Worm (Caenorhabditis elegans) whole organism, mixed stage, embryonic: ENCODE results near the gene bmy-1.
"Not testable (repeated sequence)": the region's sequence is repeated elsewhere in the genome, so short reads cannot be mapped to it uniquely, and the experiment has no call there.

ENCODE experiments used
- bed-3 ChIP-seq: fragments of 200-800 bp; sonication (Bioruptor generic); optimal IDR thresholded peaks from 3 replicates; lab custom pipeline; 2018; ENCODE audit warnings: mild to moderate bottlenecking, missing genetic modification characterization, moderate library complexity, missing compliant biosample characterization
- blmp-1 ChIP-seq: fragments of 150-350 bp; optimal IDR thresholded peaks from 2 replicates; lab custom pipeline; 2014; ENCODE audit warnings: missing biosample characterization, missing genetic modification characterization
- ceh-39 ChIP-seq: fragments of 150-350 bp; optimal IDR thresholded peaks from 2 replicates; lab custom pipeline; 2014; ENCODE audit warnings: missing biosample characterization, missing genetic modification characterization
- ceh-43 ChIP-seq: fragments of 200-800 bp; sonication (Bioruptor generic); optimal IDR thresholded peaks from 2 replicates; lab custom pipeline; 2018; ENCODE audit warnings: mild to moderate bottlenecking, missing genetic modification characterization, moderate library complexity, missing compliant biosample characterization
- ceh-83 ChIP-seq: fragments of 200-800 bp; sonication (Bioruptor generic); optimal IDR thresholded peaks from 2 replicates; lab custom pipeline; 2018; ENCODE audit warnings: mild to moderate bottlenecking, missing genetic modification characterization, missing compliant biosample characterization
- ces-1 ChIP-seq: fragments of 150-350 bp; optimal IDR thresholded peaks from 2 replicates; lab custom pipeline; 2014; ENCODE audit warnings: missing biosample characterization, missing genetic modification reagents, missing genetic modification characterization
- cnd-1 ChIP-seq: fragments of 200-800 bp; sonication (Bioruptor generic); optimal IDR thresholded peaks from 2 replicates; lab custom pipeline; 2018; ENCODE audit warnings: mild to moderate bottlenecking, missing genetic modification characterization, missing compliant biosample characterization
- elt-1 ChIP-seq: sonication (generic microtip); optimal IDR thresholded peaks from 2 replicates; lab custom pipeline; 2017; ENCODE audit warnings: missing genetic modification characterization, mild to moderate bottlenecking, missing compliant biosample characterization, antibody characterized with exemption, moderate library complexity, borderline replicate concordance; ENCODE audit not compliant: insufficient read depth
- elt-3 ChIP-seq: fragments of 150-350 bp; optimal IDR thresholded peaks from 2 replicates; lab custom pipeline; 2014; ENCODE audit warnings: missing biosample characterization, missing genetic modification characterization
- flh-1 ChIP-seq: fragments of 200-800 bp; sonication (Bioruptor generic); optimal IDR thresholded peaks from 2 replicates; lab custom pipeline; 2018; ENCODE audit warnings: mild to moderate bottlenecking, missing genetic modification characterization, moderate library complexity, missing compliant biosample characterization
- ham-2 ChIP-seq: fragments of 200-800 bp; sonication (Bioruptor generic); optimal IDR thresholded peaks from 2 replicates; lab custom pipeline; 2018; ENCODE audit warnings: mild to moderate bottlenecking, missing genetic modification characterization, missing compliant biosample characterization
- hlh-1 ChIP-seq: fragments of 150-350 bp; optimal IDR thresholded peaks from 2 replicates; lab custom pipeline; 2014; ENCODE audit warnings: missing biosample characterization, missing genetic modification reagents, missing genetic modification characterization
- lin-13 ChIP-seq: fragments of 150-350 bp; optimal IDR thresholded peaks from 2 replicates; lab custom pipeline; 2014; ENCODE audit warnings: missing biosample characterization, missing genetic modification characterization
- lin-32 ChIP-seq: fragments of 200-800 bp; sonication (Bioruptor generic); optimal IDR thresholded peaks from 2 replicates; lab custom pipeline; 2018; ENCODE audit warnings: mild to moderate bottlenecking, missing genetic modification characterization, missing compliant biosample characterization
- lsy-2 ChIP-seq: fragments of 150-350 bp; optimal IDR thresholded peaks from 2 replicates; lab custom pipeline; 2014; ENCODE audit warnings: missing biosample characterization, missing genetic modification characterization
- mab-5 ChIP-seq: fragments of 150-350 bp; optimal IDR thresholded peaks from 2 replicates; lab custom pipeline; 2014; ENCODE audit warnings: missing biosample characterization, missing genetic modification characterization
- mep-1 ChIP-seq: fragments of 150-350 bp; optimal IDR thresholded peaks from 2 replicates; lab custom pipeline; 2017; ENCODE audit warnings: missing biosample characterization, missing genetic modification reagents, missing genetic modification characterization, inconsistent platforms
- mls-2 ChIP-seq: sonication (generic microtip); optimal IDR thresholded peaks from 2 replicates; lab custom pipeline; 2016; ENCODE audit warnings: mild to moderate bottlenecking, missing genetic modification characterization, moderate library complexity, missing compliant biosample characterization
- nhr-12 ChIP-seq: fragments of 150-350 bp; optimal IDR thresholded peaks from 2 replicates; lab custom pipeline; 2014; ENCODE audit warnings: missing biosample characterization, missing genetic modification characterization
- nhr-2 ChIP-seq: fragments of 150-350 bp; optimal IDR thresholded peaks from 2 replicates; lab custom pipeline; 2014; ENCODE audit warnings: missing biosample characterization, missing genetic modification characterization
- nhr-237 ChIP-seq: fragments of 150-350 bp; optimal IDR thresholded peaks from 2 replicates; lab custom pipeline; 2014; ENCODE audit warnings: missing biosample characterization, missing genetic modification characterization
- nhr-76 ChIP-seq: sonication (generic microtip); optimal IDR thresholded peaks from 2 replicates; lab custom pipeline; 2017; ENCODE audit warnings: missing biosample characterization, missing genetic modification characterization
- pha-4 ChIP-seq: fragments of 150-350 bp; optimal IDR thresholded peaks from 2 replicates; lab custom pipeline; 2018; ENCODE audit warnings: missing biosample characterization, missing genetic modification reagents, missing genetic modification characterization
- sem-2 ChIP-seq: fragments of 200-800 bp; sonication (Bioruptor generic); optimal IDR thresholded peaks from 2 replicates; lab custom pipeline; 2018; ENCODE audit warnings: mild to moderate bottlenecking, missing genetic modification characterization, missing compliant biosample characterization
- snpc-4 ChIP-seq: fragments of 150-350 bp; optimal IDR thresholded peaks from 2 replicates; lab custom pipeline; 2014; ENCODE audit warnings: missing biosample characterization, missing genetic modification characterization
- sptf-1 ChIP-seq: sonication (generic microtip); optimal IDR thresholded peaks from 2 replicates; lab custom pipeline; 2017; ENCODE audit warnings: mild to moderate bottlenecking, missing genetic modification characterization, moderate library complexity, missing compliant biosample characterization
- tbx-8 ChIP-seq: fragments of 200-800 bp; sonication (Bioruptor generic); optimal IDR thresholded peaks from 2 replicates; lab custom pipeline; 2018; ENCODE audit warnings: mild to moderate bottlenecking, missing genetic modification characterization, moderate library complexity, missing compliant biosample characterization
- unc-120 ChIP-seq: sonication (generic microtip); optimal IDR thresholded peaks from 2 replicates; lab custom pipeline; 2017; ENCODE audit warnings: missing genetic modification characterization, missing compliant biosample characterization; ENCODE audit not compliant: poor library complexity, severe bottlenecking
- unc-39 ChIP-seq: fragments of 150-350 bp; optimal IDR thresholded peaks from 2 replicates; lab custom pipeline; 2014; ENCODE audit warnings: missing biosample characterization, missing genetic modification characterization
- unc-62 ChIP-seq: fragments of 150-350 bp; optimal IDR thresholded peaks from 2 replicates; lab custom pipeline; 2014; ENCODE audit warnings: missing biosample characterization, missing genetic modification reagents, missing genetic modification characterization
- zip-8 ChIP-seq: fragments of 150-350 bp; optimal IDR thresholded peaks from 2 replicates; lab custom pipeline; 2014; ENCODE audit warnings: missing biosample characterization, missing genetic modification characterization

bmy-1 gene

DNA sequence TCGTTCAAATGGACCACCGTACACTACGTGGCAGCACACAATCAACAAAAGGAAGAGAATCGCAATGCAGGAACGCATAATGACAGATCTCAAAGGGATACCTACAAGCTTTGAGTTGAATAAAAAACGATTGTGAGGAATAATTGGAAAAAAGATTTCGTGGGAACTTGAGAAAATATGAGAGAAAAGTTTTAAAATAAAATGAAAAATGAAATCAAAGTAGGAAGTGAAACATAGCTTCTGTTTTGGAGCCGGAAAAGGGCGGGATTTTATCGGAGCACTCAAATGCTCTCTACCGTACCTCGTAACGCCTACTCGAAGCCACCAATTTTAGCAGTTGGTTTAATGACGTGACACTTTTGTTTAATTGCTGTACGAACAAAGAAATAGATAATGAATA lies 13.7 kb upstream of the bmy-1 start, which contains the start of gene F09E5.14:
TSS of gene F09E5.14 (minus strand) at position 101 of the 400 bp plus-strand sequence.
- TF ChIP-seq lin-13, result no peak
- TF ChIP-seq pha-4 (tag; lab: Kevin White, UChicago), result no peak
- no peak for TF ChIP-seq snpc-4
- no peak for TF ChIP-seq nhr-2 (tag; lab: Kevin White, UChicago)
- no peak for TF ChIP-seq tbx-8 (GFP tag; lab: Kevin White, UChicago)
- no peak for TF ChIP-seq ces-1

DNA sequence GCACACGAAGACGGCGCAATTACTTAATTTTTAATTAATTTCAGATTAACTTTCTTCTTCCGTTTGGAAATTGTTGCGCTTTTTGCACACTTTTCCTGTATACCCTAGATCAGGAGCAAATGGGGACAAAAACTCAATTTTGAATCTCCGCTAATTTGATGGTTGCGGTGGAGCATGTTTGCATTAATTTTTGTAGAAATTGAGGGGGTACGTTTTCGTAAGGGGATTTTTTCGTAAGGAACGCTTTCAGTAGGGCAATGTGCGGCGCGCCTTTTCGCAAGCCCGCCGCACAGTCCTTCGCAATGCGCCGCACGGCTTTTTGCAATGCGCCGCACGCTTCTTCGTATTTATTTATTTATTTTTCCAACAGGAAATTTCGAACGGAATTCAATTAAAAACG lies 12.1 kb upstream of the bmy-1 start:
- TF ChIP-seq pha-4 (tag; lab: Kevin White, UChicago), result peak; percentile 50
- TF ChIP-seq ces-1, result peak; percentile 73
- TF ChIP-seq lin-13, result peak; percentile 44
- peak; percentile 33 for TF ChIP-seq hlh-1 (tag; lab: Kevin White, UChicago)
- peak; percentile 29 for TF ChIP-seq lsy-2 (tag; lab: Kevin White, UChicago)
- TF ChIP-seq nhr-237 (tag; lab: Kevin White, UChicago), result peak; percentile 17
- peak; percentile 53 for TF ChIP-seq mep-1 (tag; lab: Kevin White, UChicago)
- peak; percentile 21 for TF ChIP-seq unc-120 (tag; lab: Kevin White, UChicago)
- TF ChIP-seq, all 35 proteins: peak for 8; not testable (repeated sequence) for 27

DNA sequence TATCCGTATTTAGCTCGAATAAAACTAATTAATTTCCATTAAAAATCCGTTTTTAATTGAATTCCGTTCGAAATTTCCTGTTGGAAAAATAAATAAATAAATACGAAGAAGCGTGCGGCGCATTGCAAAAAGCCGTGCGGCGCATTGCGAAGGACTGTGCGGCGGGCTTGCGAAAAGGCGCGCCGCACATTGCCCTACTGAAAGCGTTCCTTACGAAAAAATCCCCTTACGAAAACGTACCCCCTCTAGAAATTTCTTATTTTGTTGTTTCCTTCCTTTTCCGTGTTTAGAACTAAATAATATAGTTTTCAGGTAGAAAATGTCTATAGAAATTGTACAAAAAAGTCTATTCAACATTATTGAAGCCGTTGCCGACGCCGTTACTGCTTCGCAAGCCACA lies 8.1 kb upstream of the bmy-1 start, which contains the start of gene F09E5.8:
TSS of gene F09E5.8 (plus strand) at position 313 of the 400 bp plus-strand sequence.
- TF ChIP-seq zip-8; mls-2 (tag; lab: Kevin White, UChicago); flh-1 (GFP tag; lab: Kevin White, UChicago): not testable (repeated sequence)

DNA sequence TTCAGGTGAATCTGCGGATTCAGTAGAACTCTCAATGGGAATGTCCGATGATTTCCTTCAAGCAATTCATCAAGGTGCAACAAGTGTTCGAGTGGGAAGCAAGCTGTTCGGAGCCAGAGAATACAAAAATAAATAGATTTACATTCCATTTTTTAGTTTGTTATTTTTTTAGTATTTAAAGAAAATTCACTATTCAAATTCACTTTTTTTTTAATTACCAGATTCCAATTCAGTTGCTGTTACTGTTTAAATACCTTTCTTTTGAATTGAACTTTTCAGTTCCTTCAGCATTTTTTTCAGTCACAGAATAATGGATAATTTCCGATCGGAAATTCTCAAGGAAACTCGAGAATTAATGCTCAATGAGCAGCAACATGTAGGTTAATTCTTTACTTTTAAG lies 6.7 kb upstream of the bmy-1 start, which contains the start of gene F09E5.7:
TSS of gene F09E5.7 (plus strand) at position 301 of the 400 bp plus-strand sequence.
- TF ChIP-seq snpc-4, result no peak
- no peak for TF ChIP-seq tbx-8 (GFP tag; lab: Kevin White, UChicago)
- TF ChIP-seq sptf-1 (tag; lab: Kevin White, UChicago), result no peak
- no peak for TF ChIP-seq ceh-83 (GFP tag; lab: Kevin White, UChicago)
- TF ChIP-seq unc-39 (tag; lab: Kevin White, UChicago), result no peak
- TF ChIP-seq nhr-237 (tag; lab: Kevin White, UChicago), result no peak
- TF ChIP-seq mab-5 (tag; lab: Kevin White, UChicago), result no peak

DNA sequence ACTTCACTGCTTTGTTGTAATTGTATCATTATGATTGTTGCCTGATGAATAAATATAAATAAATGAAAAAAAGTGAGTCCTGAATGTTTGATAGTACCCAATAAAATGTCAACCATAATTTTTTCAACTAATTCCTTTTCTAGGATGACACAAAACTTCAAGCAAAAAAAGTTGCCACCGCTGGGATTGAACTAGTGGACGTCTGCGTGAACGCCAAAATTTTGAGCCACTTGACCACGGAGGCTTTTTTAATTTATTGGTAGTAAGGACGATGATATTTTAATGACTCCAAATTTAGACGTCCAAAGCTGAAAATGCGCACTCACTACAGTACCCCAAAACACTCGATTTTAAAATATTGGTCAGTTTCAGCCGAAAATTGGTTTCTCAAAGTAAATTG lies 4.9 kb upstream of the bmy-1 start:
- no peak for TF ChIP-seq ceh-43 (GFP tag; lab: Kevin White, UChicago)
- no peak for TF ChIP-seq nhr-2 (tag; lab: Kevin White, UChicago)
- no peak for TF ChIP-seq hlh-1 (tag; lab: Kevin White, UChicago)
- TF ChIP-seq elt-1 (tag; lab: Kevin White, UChicago), result no peak
- no peak for TF ChIP-seq mep-1 (tag; lab: Kevin White, UChicago)
- no peak for TF ChIP-seq flh-1 (GFP tag; lab: Kevin White, UChicago)
- no peak for TF ChIP-seq elt-3 (tag; lab: Kevin White, UChicago)
- no peak for TF ChIP-seq mab-5 (tag; lab: Kevin White, UChicago)
- no peak for TF ChIP-seq mls-2 (tag; lab: Kevin White, UChicago)
- TF ChIP-seq, all 35 proteins: peak for 0

DNA sequence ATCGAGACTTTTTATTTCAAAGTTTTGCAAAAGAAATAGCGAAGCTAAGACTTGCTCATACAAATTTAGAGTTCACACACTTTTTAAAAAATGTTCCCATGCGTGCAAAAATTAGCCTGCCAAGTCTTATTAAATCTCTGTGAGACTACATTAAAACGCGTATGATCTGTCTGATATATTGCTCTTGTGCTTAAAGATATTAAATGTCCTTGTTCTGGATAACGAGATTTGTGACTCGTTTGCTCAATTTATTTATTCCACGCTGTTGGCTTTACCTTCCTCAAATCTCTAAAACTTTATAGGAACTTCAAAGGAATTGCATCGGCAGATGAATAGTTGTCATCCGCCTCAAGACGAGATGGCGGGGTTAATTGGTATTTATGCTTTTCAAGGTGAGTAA lies 3.1 kb upstream of the bmy-1 start, which contains the start of gene srg-69:
TSS of gene srg-69 (plus strand) at position 301 of the 400 bp plus-strand sequence.
- TF ChIP-seq nhr-76 (tag; lab: Kevin White, UChicago) (no peak), hlh-1 (tag; lab: Kevin White, UChicago) (no peak), snpc-4 (no peak), nhr-12 (tag; lab: Kevin White, UChicago) (no peak), unc-39 (tag; lab: Kevin White, UChicago) (no peak)

DNA sequence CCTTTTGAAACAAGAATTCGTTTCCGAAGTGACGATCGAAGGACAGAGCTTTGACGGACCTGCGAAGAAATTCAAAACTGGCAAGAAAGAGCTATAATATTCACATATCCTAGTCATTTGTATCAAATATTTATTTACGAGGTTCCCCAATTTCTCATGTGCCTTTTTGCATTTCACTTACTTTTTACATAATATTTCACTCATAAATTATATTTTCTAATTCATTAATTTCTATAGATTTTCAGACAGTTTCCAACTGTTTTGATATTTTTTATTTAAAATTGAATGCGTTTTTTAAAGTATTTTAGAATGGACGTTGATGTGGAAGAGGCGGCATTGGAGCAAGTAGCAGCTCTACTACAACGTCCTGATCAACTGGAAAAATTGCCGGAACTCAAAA lies 757 bp downstream of the bmy-1 start, which contains the start of gene sec-6:
TSS of gene sec-6 (plus strand) at position 301 of the 400 bp plus-strand sequence.
- no peak for TF ChIP-seq sptf-1 (tag; lab: Kevin White, UChicago)
- no peak for TF ChIP-seq blmp-1 (tag; lab: Kevin White, UChicago)
- TF ChIP-seq lsy-2 (tag; lab: Kevin White, UChicago), result no peak
- TF ChIP-seq nhr-12 (tag; lab: Kevin White, UChicago), result no peak
- TF ChIP-seq bed-3 (GFP tag; lab: Kevin White, UChicago), result no peak
- no peak for TF ChIP-seq sem-2 (GFP tag; lab: Kevin White, UChicago)
- no peak for TF ChIP-seq ham-2
- TF ChIP-seq cnd-1 (tag; lab: Kevin White, UChicago), result no peak
- no peak for TF ChIP-seq flh-1 (GFP tag; lab: Kevin White, UChicago)
- TF ChIP-seq ceh-39 (tag; lab: Kevin White, UChicago), result no peak
- no peak for TF ChIP-seq zip-8
- no peak for TF ChIP-seq ces-1
- no peak for TF ChIP-seq ceh-83 (GFP tag; lab: Kevin White, UChicago)
- TF ChIP-seq hlh-1 (tag; lab: Kevin White, UChicago), result no peak
- no peak for TF ChIP-seq nhr-2 (tag; lab: Kevin White, UChicago)
- TF ChIP-seq nhr-237 (tag; lab: Kevin White, UChicago), result no peak
- no peak for TF ChIP-seq elt-1 (tag; lab: Kevin White, UChicago)
- TF ChIP-seq lin-32, result no peak
- no peak for TF ChIP-seq unc-62 (GFP tag; lab: Kevin White, UChicago)
